Worm (Caenorhabditis elegans) whole organism, mixed stage, embryonic: Measurements from ENCODE around the gene F54F2.14.

ENCODE experiments used
- M03D4.4 ChIP-seq: sonication (generic microtip); optimal IDR thresholded peaks from 2 replicates; lab custom pipeline; 2017; ENCODE audit warnings: mild to moderate bottlenecking, missing genetic modification characterization, missing compliant biosample characterization
- bed-3 ChIP-seq: fragments of 200-800 bp; sonication (Bioruptor generic); optimal IDR thresholded peaks from 3 replicates; lab custom pipeline; 2018; ENCODE audit warnings: mild to moderate bottlenecking, missing genetic modification characterization, moderate library complexity, missing compliant biosample characterization
- blmp-1 ChIP-seq: fragments of 150-350 bp; optimal IDR thresholded peaks from 2 replicates; lab custom pipeline; 2014; ENCODE audit warnings: missing biosample characterization, missing genetic modification characterization
- ceh-39 ChIP-seq: fragments of 150-350 bp; optimal IDR thresholded peaks from 2 replicates; lab custom pipeline; 2014; ENCODE audit warnings: missing biosample characterization, missing genetic modification characterization
- ceh-43 ChIP-seq: fragments of 200-800 bp; sonication (Bioruptor generic); optimal IDR thresholded peaks from 2 replicates; lab custom pipeline; 2018; ENCODE audit warnings: mild to moderate bottlenecking, missing genetic modification characterization, moderate library complexity, missing compliant biosample characterization
- ceh-83 ChIP-seq: fragments of 200-800 bp; sonication (Bioruptor generic); optimal IDR thresholded peaks from 2 replicates; lab custom pipeline; 2018; ENCODE audit warnings: mild to moderate bottlenecking, missing genetic modification characterization, missing compliant biosample characterization
- ces-1 ChIP-seq: fragments of 150-350 bp; optimal IDR thresholded peaks from 2 replicates; lab custom pipeline; 2014; ENCODE audit warnings: missing biosample characterization, missing genetic modification reagents, missing genetic modification characterization
- cnd-1 ChIP-seq: fragments of 200-800 bp; sonication (Bioruptor generic); optimal IDR thresholded peaks from 2 replicates; lab custom pipeline; 2018; ENCODE audit warnings: mild to moderate bottlenecking, missing genetic modification characterization, missing compliant biosample characterization
- drap-1 ChIP-seq: fragments of 200-800 bp; sonication (Bioruptor generic); optimal IDR thresholded peaks from 3 replicates; lab custom pipeline; 2018; ENCODE audit warnings: mild to moderate bottlenecking, missing genetic modification characterization, missing compliant biosample characterization
- flh-1 ChIP-seq: fragments of 200-800 bp; sonication (Bioruptor generic); optimal IDR thresholded peaks from 2 replicates; lab custom pipeline; 2018; ENCODE audit warnings: mild to moderate bottlenecking, missing genetic modification characterization, moderate library complexity, missing compliant biosample characterization
- ham-2 ChIP-seq: fragments of 200-800 bp; sonication (Bioruptor generic); optimal IDR thresholded peaks from 2 replicates; lab custom pipeline; 2018; ENCODE audit warnings: mild to moderate bottlenecking, missing genetic modification characterization, missing compliant biosample characterization
- lin-13 ChIP-seq: fragments of 150-350 bp; optimal IDR thresholded peaks from 2 replicates; lab custom pipeline; 2014; ENCODE audit warnings: missing biosample characterization, missing genetic modification characterization
- lin-32 ChIP-seq: fragments of 200-800 bp; sonication (Bioruptor generic); optimal IDR thresholded peaks from 2 replicates; lab custom pipeline; 2018; ENCODE audit warnings: mild to moderate bottlenecking, missing genetic modification characterization, missing compliant biosample characterization
- lsy-2 ChIP-seq: fragments of 150-350 bp; optimal IDR thresholded peaks from 2 replicates; lab custom pipeline; 2014; ENCODE audit warnings: missing biosample characterization, missing genetic modification characterization
- mep-1 ChIP-seq: fragments of 150-350 bp; optimal IDR thresholded peaks from 2 replicates; lab custom pipeline; 2017; ENCODE audit warnings: missing biosample characterization, missing genetic modification reagents, missing genetic modification characterization, inconsistent platforms
- nhr-2 ChIP-seq: fragments of 150-350 bp; optimal IDR thresholded peaks from 2 replicates; lab custom pipeline; 2014; ENCODE audit warnings: missing biosample characterization, missing genetic modification characterization
- nhr-237 ChIP-seq: fragments of 150-350 bp; optimal IDR thresholded peaks from 2 replicates; lab custom pipeline; 2014; ENCODE audit warnings: missing biosample characterization, missing genetic modification characterization
- nhr-76 ChIP-seq: sonication (generic microtip); optimal IDR thresholded peaks from 2 replicates; lab custom pipeline; 2017; ENCODE audit warnings: missing biosample characterization, missing genetic modification characterization
- pha-4 ChIP-seq: fragments of 150-350 bp; optimal IDR thresholded peaks from 2 replicates; lab custom pipeline; 2018; ENCODE audit warnings: missing biosample characterization, missing genetic modification reagents, missing genetic modification characterization
- sem-2 ChIP-seq: fragments of 200-800 bp; sonication (Bioruptor generic); optimal IDR thresholded peaks from 2 replicates; lab custom pipeline; 2018; ENCODE audit warnings: mild to moderate bottlenecking, missing genetic modification characterization, missing compliant biosample characterization
- snpc-4 ChIP-seq: fragments of 150-350 bp; optimal IDR thresholded peaks from 2 replicates; lab custom pipeline; 2014; ENCODE audit warnings: missing biosample characterization, missing genetic modification characterization
- sptf-1 ChIP-seq: sonication (generic microtip); optimal IDR thresholded peaks from 2 replicates; lab custom pipeline; 2017; ENCODE audit warnings: mild to moderate bottlenecking, missing genetic modification characterization, moderate library complexity, missing compliant biosample characterization
- unc-120 ChIP-seq: sonication (generic microtip); optimal IDR thresholded peaks from 2 replicates; lab custom pipeline; 2017; ENCODE audit warnings: missing genetic modification characterization, missing compliant biosample characterization; ENCODE audit not compliant: poor library complexity, severe bottlenecking
- unc-39 ChIP-seq: fragments of 150-350 bp; optimal IDR thresholded peaks from 2 replicates; lab custom pipeline; 2014; ENCODE audit warnings: missing biosample characterization, missing genetic modification characterization
- zip-8 ChIP-seq: fragments of 150-350 bp; optimal IDR thresholded peaks from 2 replicates; lab custom pipeline; 2014; ENCODE audit warnings: missing biosample characterization, missing genetic modification characterization
- ztf-11 ChIP-seq: fragments of 150-350 bp; optimal IDR thresholded peaks from 2 replicates; lab custom pipeline; 2014; ENCODE audit warnings: missing biosample characterization, missing genetic modification characterization

The F54F2.14 gene

ce11 chrIII:8791235-8791634 is at the start of gene F54F2.14, which contains the start of gene zfp-1:
F54F2.14 (plus strand) TSS chrIII:8791546.
zfp-1 (plus strand) TSS chrIII:8791535.
- TF ChIP-seq drap-1 (GFP tag; lab: Kevin White, UChicago) (no peak), mep-1 (tag; lab: Kevin White, UChicago) (no peak), ces-1 (GFP tag; lab: Kevin White, UChicago) (no peak), ham-2 (GFP tag; lab: Kevin White, UChicago) (no peak), nhr-237 (tag; lab: Kevin White, UChicago) (no peak), lin-32 (GFP tag; lab: Kevin White, UChicago) (no peak), lin-13 (tag; lab: Kevin White, UChicago) (no peak), nhr-2 (tag; lab: Kevin White, UChicago) (no peak), ceh-83 (GFP tag; lab: Kevin White, UChicago) (no peak), nhr-76 (tag; lab: Kevin White, UChicago) (no peak), blmp-1 (tag; lab: Kevin White, UChicago) (no peak), sptf-1 (no peak), snpc-4 (tag; lab: Kevin White, UChicago) (no peak)

DNA sequence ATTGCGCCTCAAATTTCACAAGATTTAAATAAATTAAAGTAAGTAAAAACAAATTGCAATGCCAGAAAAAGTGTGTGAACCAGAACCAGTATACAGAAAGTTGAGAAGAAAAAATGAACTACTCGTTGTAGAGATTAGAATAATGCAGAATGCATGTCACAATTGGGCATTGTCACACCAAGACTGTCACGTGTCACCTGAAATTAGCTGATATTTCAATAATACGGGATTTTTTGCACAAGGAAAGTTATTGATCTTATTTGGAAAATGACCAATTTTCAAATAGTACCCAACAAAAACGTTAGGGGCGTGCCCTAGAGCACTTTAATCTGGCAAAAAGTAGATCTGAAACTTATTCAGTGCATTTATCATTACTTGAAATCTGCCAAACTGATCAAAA is 49.4 kb upstream of the F54F2.14 start:
- no peak for TF ChIP-seq drap-1 (GFP tag; lab: Kevin White, UChicago)
- TF ChIP-seq zip-8 (tag; lab: Kevin White, UChicago), result no peak
- no peak for TF ChIP-seq sem-2 (GFP tag; lab: Kevin White, UChicago)
- no peak for TF ChIP-seq nhr-237 (tag; lab: Kevin White, UChicago)
- TF ChIP-seq unc-120 (tag; lab: Kevin White, UChicago), result no peak
- no peak for TF ChIP-seq lsy-2 (tag; lab: Kevin White, UChicago)
- TF ChIP-seq ztf-11 (tag; lab: Kevin White, UChicago), result no peak
- TF ChIP-seq sptf-1, result no peak
- no peak for TF ChIP-seq pha-4
- TF ChIP-seq unc-39, result no peak
- no peak for TF ChIP-seq flh-1 (GFP tag; lab: Kevin White, UChicago)
- TF ChIP-seq M03D4.4 (tag; lab: Kevin White, UChicago), result no peak
- no peak for TF ChIP-seq nhr-76 (tag; lab: Kevin White, UChicago)
- no peak for TF ChIP-seq ceh-39 (tag; lab: Kevin White, UChicago)
- no peak for TF ChIP-seq snpc-4 (tag; lab: Kevin White, UChicago)
- TF ChIP-seq, all 35 proteins: peak for 0

DNA sequence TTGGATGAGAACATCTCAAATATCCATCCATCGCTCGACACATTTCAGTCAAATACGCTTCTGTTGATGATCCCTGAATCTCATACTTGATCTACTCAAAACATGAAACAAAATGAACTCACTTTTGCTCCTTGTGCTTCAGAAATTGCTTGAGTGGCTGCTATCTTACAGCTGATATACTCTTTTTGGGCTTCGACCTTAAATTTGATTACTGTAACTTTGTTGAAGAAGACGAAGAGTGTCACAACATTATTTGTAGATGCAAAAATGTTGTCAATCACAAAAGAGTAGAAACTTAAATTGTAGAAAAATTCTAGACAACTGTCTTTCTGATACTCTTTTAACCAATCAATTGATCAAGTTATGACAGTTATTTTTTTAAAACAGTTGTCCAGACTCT is 48.8 kb upstream of the F54F2.14 start:
- no peak for TF ChIP-seq drap-1 (GFP tag; lab: Kevin White, UChicago)
- peak; percentile 8 for TF ChIP-seq ces-1 (GFP tag; lab: Kevin White, UChicago)

DNA sequence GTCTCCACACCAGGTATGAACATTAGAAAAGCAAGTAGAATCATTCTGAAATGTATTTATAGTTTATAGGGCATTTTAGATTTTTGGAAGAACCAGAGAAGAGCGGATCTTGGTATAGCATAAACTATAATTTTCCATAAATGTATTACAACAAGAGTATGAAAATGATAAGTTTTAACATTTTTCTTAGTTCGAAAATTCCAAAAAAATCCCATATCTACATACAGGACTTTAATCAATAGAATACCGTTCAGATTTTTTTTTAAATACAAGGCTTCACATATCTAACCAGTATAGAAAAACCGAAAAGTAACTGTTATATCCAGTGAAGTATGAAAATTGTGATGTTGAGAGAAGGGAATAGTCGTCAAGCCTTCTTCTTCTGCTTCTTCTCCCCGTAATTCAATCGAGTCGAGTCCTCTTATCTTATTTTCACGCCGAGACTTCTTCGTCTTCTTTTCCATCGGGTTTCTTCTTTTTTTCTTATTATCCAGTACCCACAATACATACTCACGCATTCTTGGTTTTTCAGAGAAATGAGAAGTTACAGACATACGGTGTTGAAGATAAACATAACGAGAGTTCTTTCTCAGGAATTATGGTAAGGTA is 47.4 kb upstream of the F54F2.14 start, which contains the start of gene ZK370.6:
ZK370.6 (minus strand) TSS at position 51 of the 609 bp plus-strand sequence.
- TF ChIP-seq unc-120 (tag; lab: Kevin White, UChicago), result no peak
- peak; percentile 92 for TF ChIP-seq ces-1 (GFP tag; lab: Kevin White, UChicago)

DNA sequence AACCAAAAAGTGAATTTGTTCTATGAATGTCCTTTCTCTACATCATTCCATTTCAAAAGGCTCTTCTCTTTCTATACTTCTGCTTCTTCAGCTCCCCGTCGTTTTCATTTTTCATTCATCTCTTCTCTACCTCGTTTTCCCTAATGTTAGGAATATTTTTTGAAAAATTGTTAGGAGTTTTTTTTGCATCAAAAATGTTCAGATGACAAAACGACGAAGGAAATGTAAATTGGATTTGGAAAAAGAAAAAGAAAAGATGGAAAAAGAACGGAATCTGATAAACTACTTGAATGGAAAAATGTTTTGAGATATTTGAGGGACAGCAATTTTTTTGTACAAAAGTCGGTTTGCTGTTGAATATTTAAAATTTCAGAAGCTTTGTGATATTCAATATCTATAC is 46.6 kb upstream of the F54F2.14 start:
- TF ChIP-seq lin-32 (GFP tag; lab: Kevin White, UChicago) (no peak), nhr-76 (tag; lab: Kevin White, UChicago) (no peak), sptf-1 (no peak), snpc-4 (tag; lab: Kevin White, UChicago) (no peak), mep-1 (tag; lab: Kevin White, UChicago) (no peak), sem-2 (GFP tag; lab: Kevin White, UChicago) (no peak), ces-1 (GFP tag; lab: Kevin White, UChicago) (no peak), ceh-39 (tag; lab: Kevin White, UChicago) (no peak), zip-8 (tag; lab: Kevin White, UChicago) (no peak), unc-39 (no peak)

DNA sequence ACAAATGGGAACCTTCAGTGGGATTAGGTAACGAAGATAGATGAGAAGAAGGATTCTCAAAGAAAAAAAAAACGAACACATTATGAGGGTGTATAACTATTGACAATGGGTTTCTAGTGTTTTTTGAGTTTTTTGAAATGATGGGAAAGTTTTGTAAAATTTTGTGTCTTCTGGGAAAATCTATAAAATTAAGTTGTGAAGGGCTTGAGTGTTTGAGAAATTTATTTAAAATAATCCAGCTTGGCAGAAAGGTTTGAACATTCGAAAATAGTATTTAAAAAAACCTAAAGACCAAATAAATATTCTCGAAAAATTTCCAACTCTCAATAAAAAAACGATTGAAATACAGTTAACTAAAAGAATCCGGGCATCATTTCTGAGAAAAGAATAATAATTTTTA is 46.1 kb upstream of the F54F2.14 start:
- no peak for TF ChIP-seq sem-2 (GFP tag; lab: Kevin White, UChicago)
- no peak for TF ChIP-seq ceh-43 (GFP tag; lab: Kevin White, UChicago)
- TF ChIP-seq bed-3 (GFP tag; lab: Kevin White, UChicago), result no peak
- TF ChIP-seq ztf-11 (tag; lab: Kevin White, UChicago), result no peak
- TF ChIP-seq cnd-1 (tag; lab: Kevin White, UChicago), result no peak
- TF ChIP-seq, all 35 proteins: peak for 0
